Worm (Caenorhabditis elegans) whole organism, early embryonic: ENCODE measurements around the gene C13C4.8.

Experiments
- B0310.2 ChIP-seq: sonication (generic microtip); optimal IDR thresholded peaks from 2 replicates; lab custom pipeline; 2016; ENCODE audit warnings: mild to moderate bottlenecking, missing genetic modification characterization, missing compliant biosample characterization
- F13C5.2 ChIP-seq: sonication (generic microtip); optimal IDR thresholded peaks from 2 replicates; lab custom pipeline; 2017; ENCODE audit warnings: mild to moderate bottlenecking, missing genetic modification characterization, inconsistent platforms, missing compliant biosample characterization
- aly-1 ChIP-seq: sonication (generic microtip); optimal IDR thresholded peaks from 2 replicates; lab custom pipeline; 2016; ENCODE audit warnings: missing genetic modification characterization, missing compliant biosample characterization
- ceh-13 ChIP-seq: fragments of 200-800 bp; sonication (Bioruptor generic); optimal IDR thresholded peaks from 2 replicates; lab custom pipeline; 2018; ENCODE audit warnings: mild to moderate bottlenecking, missing genetic modification characterization, missing compliant biosample characterization
- ceh-36 ChIP-seq: sonication (generic microtip); optimal IDR thresholded peaks from 2 replicates; lab custom pipeline; 2016; ENCODE audit warnings: missing genetic modification characterization, inconsistent platforms, missing compliant biosample characterization
- flt-1 ChIP-seq: fragments of 200-800 bp; sonication (Bioruptor generic); IDR thresholded peaks from 2 replicates; pipeline ENCODE4 v1.3.6; 2022; ENCODE audit warnings: missing genetic modification characterization, missing compliant biosample characterization
- hmg-4 ChIP-seq: fragments of 200-800 bp; sonication (Bioruptor generic); optimal IDR thresholded peaks from 2 replicates; lab custom pipeline; 2018; ENCODE audit warnings: mild to moderate bottlenecking, missing genetic modification characterization, missing compliant biosample characterization
- hnd-1 ChIP-seq: sonication (generic microtip); optimal IDR thresholded peaks from 2 replicates; lab custom pipeline; 2016; ENCODE audit warnings: missing genetic modification characterization, missing compliant biosample characterization
- pes-1 ChIP-seq: fragments of 200-800 bp; sonication (Bioruptor generic); IDR thresholded peaks from 2 replicates; pipeline ENCODE4 v1.3.6; 2022; ENCODE audit warnings: missing genetic modification reagents, missing genetic modification characterization, missing compliant biosample characterization
- scrt-1 ChIP-seq: fragments of 200-800 bp; sonication (Bioruptor generic); IDR thresholded peaks from 2 replicates; pipeline ENCODE4 v1.3.6; 2022; ENCODE audit warnings: missing genetic modification characterization, missing compliant biosample characterization
- tbx-11 ChIP-seq: fragments of 200-800 bp; sonication (Bioruptor generic); IDR thresholded peaks from 2 replicates; pipeline ENCODE4 v1.3.6; 2022; ENCODE audit warnings: missing genetic modification characterization, missing compliant biosample characterization
- tbx-37 ChIP-seq: fragments of 200-800 bp; sonication (Bioruptor generic); conservative IDR thresholded peaks from 2 replicates; pipeline ENCODE4 v1.3.6; 2022; ENCODE audit warnings: missing genetic modification reagents, missing genetic modification characterization, missing compliant biosample characterization
- tra-4 ChIP-seq: sonication (generic microtip); optimal IDR thresholded peaks from 2 replicates; lab custom pipeline; 2017; ENCODE audit warnings: missing genetic modification characterization, missing compliant biosample characterization

C13C4.8 gene

DNA sequence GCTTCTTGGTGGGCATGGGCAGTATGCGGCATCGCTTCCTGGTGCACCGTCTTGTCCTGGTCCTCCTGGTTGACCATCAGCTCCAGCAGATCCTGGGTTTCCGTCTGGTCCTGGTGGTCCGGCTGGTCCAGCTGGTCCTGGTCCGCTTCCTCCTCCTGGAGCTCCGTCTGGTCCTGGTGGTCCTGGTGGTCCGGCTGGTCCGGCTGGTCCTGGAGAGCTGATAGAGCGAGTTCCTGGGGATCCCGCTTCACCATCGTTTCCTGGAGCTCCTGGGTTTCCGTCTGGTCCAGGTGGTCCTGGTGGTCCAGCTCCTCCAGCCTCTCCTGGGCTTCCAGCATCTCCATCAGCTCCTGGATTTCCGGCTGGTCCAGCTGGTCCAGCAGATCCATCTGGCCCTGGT is 49.2 kb downstream of the C13C4.8 start:
- TF ChIP-seq F13C5.2 (tag; lab: Kevin White, UChicago) (no peak), aly-1 (peak; percentile 8), hnd-1 (tag; lab: Kevin White, UChicago) (no peak), hmg-4 (GFP tag; lab: Kevin White, UChicago) (no peak), pes-1 (GFP tag; lab: Robert Waterston, UW) (no peak), scrt-1 (GFP tag; lab: Robert Waterston, UW) (no peak), B0310.2 (no peak)

DNA sequence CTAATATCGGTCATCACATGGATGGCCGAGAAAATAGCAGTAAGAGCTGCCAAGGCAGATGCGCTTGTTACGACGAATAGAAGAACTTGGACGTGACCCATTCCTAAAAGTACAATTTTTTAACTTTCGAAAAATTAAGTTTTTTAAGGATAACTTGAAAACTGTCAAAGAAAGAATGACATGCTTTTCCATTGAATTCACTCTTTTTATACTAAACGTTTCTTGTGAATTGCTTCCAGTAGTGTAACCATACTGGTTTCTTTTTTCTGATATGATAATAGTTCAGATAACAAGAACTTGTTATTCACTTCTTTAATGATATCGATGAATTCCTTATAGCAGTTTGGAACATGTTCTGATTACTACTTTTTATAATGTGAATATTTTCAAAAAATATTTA is 49.9 kb downstream of the C13C4.8 start, which contains the start of gene col-37:
Gene col-37, minus strand, starts transcription at position 101 of the 400 bp plus-strand sequence.
- TF ChIP-seq hnd-1 (tag; lab: Kevin White, UChicago) (no peak), F13C5.2 (tag; lab: Kevin White, UChicago) (no peak), tbx-11 (GFP tag; lab: Robert Waterston, UW) (no peak), pes-1 (GFP tag; lab: Robert Waterston, UW) (no peak), ceh-13 (GFP tag; lab: Kevin White, UChicago) (no peak), tra-4 (tag; lab: Kevin White, UChicago) (no peak), scrt-1 (GFP tag; lab: Robert Waterston, UW) (no peak), hmg-4 (GFP tag; lab: Kevin White, UChicago) (no peak), ceh-36 (tag; lab: Kevin White, UChicago) (no peak), tbx-37 (GFP tag; lab: Robert Waterston, UW) (no peak), flt-1 (GFP tag; lab: Robert Waterston, UW) (no peak)
